Worm (Caenorhabditis elegans) whole organism, mixed stage, embryonic: Measurements from ENCODE around the gene R05G9.5.

Experiments
- ceh-39 ChIP-seq: fragments of 150-350 bp; optimal IDR thresholded peaks from 2 replicates; lab custom pipeline; 2014; ENCODE audit warnings: missing biosample characterization, missing genetic modification characterization
- lsy-2 ChIP-seq: fragments of 150-350 bp; optimal IDR thresholded peaks from 2 replicates; lab custom pipeline; 2014; ENCODE audit warnings: missing biosample characterization, missing genetic modification characterization
- nhr-12 ChIP-seq: fragments of 150-350 bp; optimal IDR thresholded peaks from 2 replicates; lab custom pipeline; 2014; ENCODE audit warnings: missing biosample characterization, missing genetic modification characterization
- nhr-237 ChIP-seq: fragments of 150-350 bp; optimal IDR thresholded peaks from 2 replicates; lab custom pipeline; 2014; ENCODE audit warnings: missing biosample characterization, missing genetic modification characterization
- nhr-28 ChIP-seq: fragments of 150-350 bp; optimal IDR thresholded peaks from 2 replicates; lab custom pipeline; 2014; ENCODE audit warnings: missing biosample characterization, missing genetic modification characterization
- nhr-76 ChIP-seq: sonication (generic microtip); optimal IDR thresholded peaks from 2 replicates; lab custom pipeline; 2017; ENCODE audit warnings: missing biosample characterization, missing genetic modification characterization
- pha-4 ChIP-seq: fragments of 150-350 bp; optimal IDR thresholded peaks from 2 replicates; lab custom pipeline; 2018; ENCODE audit warnings: missing biosample characterization, missing genetic modification reagents, missing genetic modification characterization
- sem-2 ChIP-seq: fragments of 200-800 bp; sonication (Bioruptor generic); optimal IDR thresholded peaks from 2 replicates; lab custom pipeline; 2018; ENCODE audit warnings: mild to moderate bottlenecking, missing genetic modification characterization, missing compliant biosample characterization
- unc-62 ChIP-seq: fragments of 150-350 bp; optimal IDR thresholded peaks from 2 replicates; lab custom pipeline; 2014; ENCODE audit warnings: missing biosample characterization, missing genetic modification reagents, missing genetic modification characterization

DNA sequence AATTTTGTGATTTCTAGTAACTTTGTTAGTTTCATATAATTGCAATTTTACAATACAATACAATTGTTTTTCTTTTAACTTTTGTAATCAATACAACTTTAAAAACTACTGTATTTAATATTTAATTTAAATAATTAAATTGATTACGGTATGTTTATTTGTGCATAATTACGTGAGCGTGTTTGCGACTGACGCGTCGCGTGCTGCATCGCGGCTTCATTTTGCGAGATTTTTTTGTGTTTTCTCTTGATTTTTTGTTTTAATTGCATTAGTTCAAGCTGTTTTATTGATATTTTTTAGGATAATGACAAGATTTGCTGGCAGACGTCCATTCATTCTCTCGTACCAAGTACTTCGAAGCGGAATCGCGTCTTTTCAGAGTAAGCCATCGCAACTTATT lies 23.4 kb downstream of the R05G9.5 start, which contains the start of gene T28D9.4:
- TF ChIP-seq lsy-2 (tag; lab: Kevin White, UChicago): no peak
- TF ChIP-seq nhr-28 (tag; lab: Kevin White, UChicago): no peak
- no peak for TF ChIP-seq nhr-12 (tag; lab: Kevin White, UChicago)
- TF ChIP-seq unc-62 (GFP tag; lab: Kevin White, UChicago): no peak
- no peak for TF ChIP-seq pha-4
- TF ChIP-seq sem-2: no peak
- TF ChIP-seq nhr-76 (tag; lab: Kevin White, UChicago): no peak
- no peak for TF ChIP-seq ceh-39
- TF ChIP-seq nhr-237 (tag; lab: Kevin White, UChicago): no peak
